Fruit fly (Drosophila melanogaster) whole organism: ENCODE data around the gene CG17648.

Experiments
- CG8478 ChIP-seq: fragments of >200 bp; optimal IDR thresholded peaks from 2 replicates; lab custom pipeline; 2018; ENCODE audit warnings: inconsistent platforms
- EcR ChIP-seq, 2 experiments: fragments of >200 bp; optimal IDR thresholded peaks; 2 replicates each; lab custom pipeline; 2017; ENCODE audit warnings: missing biosample characterization in 2 of 2, missing genetic modification characterization in 2 of 2, missing genetic modification reagents in 2 of 2
- psq ChIP-seq: fragments of >200 bp; optimal IDR thresholded peaks from 2 replicates; lab custom pipeline; 2017
- usp ChIP-seq: fragments of >200 bp; optimal IDR thresholded peaks from 2 replicates; lab custom pipeline; 2017; ENCODE audit warnings: missing biosample characterization, missing genetic modification characterization, mixed read lengths

DNA sequence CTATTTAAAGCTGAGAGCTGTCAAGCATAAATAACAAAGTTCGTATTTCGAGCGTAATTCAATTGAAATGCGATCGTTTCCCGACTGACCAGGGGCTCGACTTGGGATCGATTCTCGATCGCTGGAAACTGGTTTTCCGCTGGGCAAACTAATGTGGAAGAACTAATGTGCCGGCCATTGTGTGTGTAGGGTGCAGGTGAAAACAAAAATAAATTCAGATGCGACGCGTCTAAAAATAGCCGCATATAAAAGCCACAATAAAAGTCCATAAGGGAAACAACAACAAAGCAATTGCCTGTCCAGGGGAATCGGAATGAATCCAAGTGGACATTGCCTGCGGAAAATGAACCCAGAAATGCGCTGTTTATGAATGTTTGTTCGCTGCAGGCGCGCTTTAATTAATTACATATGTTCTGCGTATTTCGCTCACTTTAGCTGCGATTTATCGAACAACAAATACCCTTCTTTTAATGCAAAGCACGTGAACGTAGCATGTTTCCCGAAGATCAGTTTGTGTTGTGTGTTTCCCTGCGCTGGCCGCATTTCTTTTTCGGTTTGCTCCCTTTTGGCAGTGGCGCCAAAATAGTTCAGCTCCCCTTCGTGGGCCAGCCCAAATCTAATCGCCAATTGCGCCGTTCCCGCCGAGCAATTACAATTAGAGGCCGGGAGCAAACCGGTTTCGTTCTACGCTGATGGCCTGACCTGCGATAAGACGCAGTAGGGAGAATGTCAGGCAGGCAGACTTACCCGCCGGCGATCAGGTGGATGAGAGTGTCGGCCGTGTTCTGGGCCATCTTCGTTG lies 28.8 kb upstream of the CG17648 start:
- TF ChIP-seq psq (lab: Kevin White, UChicago) = no peak
- TF ChIP-seq EcR (GFP tag; optimal IDR thresholded peaks at IDR 0.05; lab: Kevin White, UChicago) = no peak
- no peak for TF ChIP-seq CG8478
- TF ChIP-seq usp (GFP tag; lab: Kevin White, UChicago) = no peak
